Worm (Caenorhabditis elegans): Measurements from ENCODE around the gene otub-1.
"Not testable (repeated sequence)": the region's sequence is repeated elsewhere in the genome, so short reads cannot be mapped to it uniquely, and the experiment has no call there.

Gene otub-1

DNA sequence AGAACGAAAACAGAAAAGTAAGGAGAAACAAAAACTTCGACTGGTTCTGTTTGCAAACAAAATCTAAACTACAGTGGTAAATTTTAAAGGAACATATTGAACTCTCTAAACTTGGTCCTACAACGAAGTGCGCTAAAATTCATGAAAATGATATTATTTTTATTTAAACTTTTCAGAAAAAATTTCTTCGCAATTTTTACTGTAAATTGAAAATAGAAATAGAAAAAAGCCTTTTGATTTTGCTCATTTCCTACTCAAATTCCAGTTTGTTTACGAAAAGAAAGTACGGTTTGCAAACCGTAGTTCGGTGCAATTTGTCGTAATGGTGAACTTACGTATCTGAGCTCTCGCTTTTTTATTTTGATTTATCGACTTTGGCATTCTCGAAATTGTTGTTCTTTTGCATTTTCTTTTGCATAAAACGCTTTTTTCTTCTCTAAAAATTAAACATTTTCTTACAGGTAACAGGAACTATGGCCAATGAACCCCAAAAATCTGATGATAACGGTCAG, at the start of gene otub-1:
Gene otub-1 (plus strand): TSS at position 462 of the 512 bp plus-strand sequence.
- TF ChIP-seq sea-1 (GFP tag; conservative IDR thresholded peaks at IDR 0.05) = no peak

DNA sequence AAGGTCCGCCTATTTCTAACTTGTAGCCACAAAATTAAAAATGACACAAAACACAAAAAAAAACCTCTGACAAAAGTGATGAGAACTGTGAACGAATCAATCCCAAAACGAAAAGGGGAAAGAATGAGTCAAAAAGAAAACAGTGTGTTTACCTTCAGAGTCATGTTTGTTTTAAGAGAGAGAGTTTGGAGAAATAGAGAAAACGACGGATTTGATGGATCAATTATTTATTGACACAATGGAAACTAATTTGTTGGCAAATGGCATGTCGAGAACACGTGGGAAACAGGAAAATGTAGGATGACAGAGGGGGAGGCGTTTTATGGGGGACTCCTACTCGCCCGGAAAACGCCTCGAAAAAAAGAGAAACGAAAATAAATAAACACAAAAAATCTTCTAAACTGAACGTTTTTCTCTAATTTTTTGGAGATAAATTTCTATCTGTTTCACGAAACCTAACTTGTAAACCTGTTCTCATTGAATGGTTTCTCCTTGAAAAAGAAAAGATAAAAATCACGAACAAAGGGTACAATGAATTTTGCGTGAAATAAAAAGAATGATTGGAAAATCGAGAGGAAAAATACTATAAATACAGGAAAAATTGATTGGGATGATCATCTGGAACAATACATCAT, 49.2 kb upstream of the otub-1 start:
- TF ChIP-seq ama-1 (optimal IDR thresholded peaks at IDR 0.05) (no peak), hnd-1 (tag; optimal IDR thresholded peaks at IDR 0.05) (no peak), F13C5.2 (tag; optimal IDR thresholded peaks at IDR 0.05) (no peak)

DNA sequence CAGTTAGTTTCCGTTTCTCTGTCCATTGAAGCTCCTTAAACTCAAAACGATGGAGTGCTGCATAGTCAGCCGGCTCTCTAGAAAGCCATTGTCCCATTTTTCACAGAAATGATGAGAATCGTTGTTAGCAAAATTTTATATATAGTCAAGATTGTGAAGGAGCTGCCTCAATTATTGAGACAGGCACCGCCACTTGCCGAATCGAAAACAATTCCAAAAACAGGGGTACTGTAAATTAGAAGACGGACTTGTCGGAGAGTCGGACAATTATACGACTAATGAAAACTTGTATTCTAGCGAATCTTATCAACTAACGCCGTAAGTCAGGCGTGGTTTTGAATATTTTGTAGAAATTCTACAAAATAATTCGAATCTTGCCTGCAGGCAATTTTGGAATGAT, 45.9 kb upstream of the otub-1 start, which contains the start of gene F14H8.2:
Gene F14H8.2 (minus strand): TSS at position 101 of the 400 bp plus-strand sequence.
- TF ChIP-seq ama-1 (optimal IDR thresholded peaks at IDR 0.05) (no peak), B0310.2 (tag; optimal IDR thresholded peaks at IDR 0.05) (no peak), tbx-37 (GFP tag; conservative IDR thresholded peaks at IDR 0.05) (no peak), hmg-4 (GFP tag; optimal IDR thresholded peaks at IDR 0.05) (no peak), tbx-11 (GFP tag; IDR thresholded peaks at IDR 0.05) (no peak), scrt-1 (GFP tag; IDR thresholded peaks at IDR 0.05) (no peak), flt-1 (GFP tag; IDR thresholded peaks at IDR 0.05) (no peak), F13C5.2 (tag; optimal IDR thresholded peaks at IDR 0.05) (no peak), hmbx-1 (tag; optimal IDR thresholded peaks at IDR 0.05) (no peak)

DNA sequence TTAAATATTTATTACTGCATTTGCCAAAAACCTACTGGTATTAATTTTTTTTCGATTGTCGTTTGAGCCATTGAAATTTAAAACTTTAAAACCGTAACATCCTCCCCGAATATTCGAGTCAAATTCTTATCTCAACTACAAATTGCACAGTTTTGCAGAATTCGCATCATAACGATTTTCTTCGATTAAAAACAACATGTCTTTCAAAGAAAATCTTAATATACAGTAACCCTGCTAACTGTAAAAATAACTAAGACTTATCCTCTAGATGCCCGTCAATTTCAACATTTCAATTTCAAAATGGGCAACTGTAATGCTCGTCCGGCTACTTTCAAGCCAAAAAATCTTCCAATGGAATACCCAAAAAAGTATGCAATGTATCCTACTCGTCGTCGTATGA, 45.4 kb upstream of the otub-1 start, which contains the start of gene F14H8.5:
Gene F14H8.5 (plus strand): TSS at position 301 of the 400 bp plus-strand sequence.
- TF ChIP-seq hmg-4 (GFP tag; optimal IDR thresholded peaks at IDR 0.05) = no peak
- no peak for TF ChIP-seq F13C5.2 (tag; optimal IDR thresholded peaks at IDR 0.05)
- no peak for TF ChIP-seq ets-7 (tag; optimal IDR thresholded peaks at IDR 0.05)
- TF ChIP-seq flt-1 (GFP tag; IDR thresholded peaks at IDR 0.05) = no peak
- TF ChIP-seq tra-4 (tag; optimal IDR thresholded peaks at IDR 0.05) = no peak
- TF ChIP-seq aly-1 (tag; optimal IDR thresholded peaks at IDR 0.05) = no peak
- TF ChIP-seq sea-1 (GFP tag; conservative IDR thresholded peaks at IDR 0.05) = no peak
- TF ChIP-seq scrt-1 (GFP tag; IDR thresholded peaks at IDR 0.05) = no peak
- TF ChIP-seq hnd-1 (tag; optimal IDR thresholded peaks at IDR 0.05) = no peak
- TF ChIP-seq tbx-11 (GFP tag; IDR thresholded peaks at IDR 0.05) = no peak
- TF ChIP-seq ama-1 (optimal IDR thresholded peaks at IDR 0.05) = no peak
- TF ChIP-seq B0310.2 (tag; optimal IDR thresholded peaks at IDR 0.05) = no peak
- TF ChIP-seq hmbx-1 (tag; optimal IDR thresholded peaks at IDR 0.05) = no peak
- TF ChIP-seq ceh-36 (tag; optimal IDR thresholded peaks at IDR 0.05) = no peak
- TF ChIP-seq ceh-13 (GFP tag; optimal IDR thresholded peaks at IDR 0.05) = no peak
- no peak for TF ChIP-seq tbx-37 (GFP tag; conservative IDR thresholded peaks at IDR 0.05)
- no peak for TF ChIP-seq pes-1 (GFP tag; IDR thresholded peaks at IDR 0.05)

DNA sequence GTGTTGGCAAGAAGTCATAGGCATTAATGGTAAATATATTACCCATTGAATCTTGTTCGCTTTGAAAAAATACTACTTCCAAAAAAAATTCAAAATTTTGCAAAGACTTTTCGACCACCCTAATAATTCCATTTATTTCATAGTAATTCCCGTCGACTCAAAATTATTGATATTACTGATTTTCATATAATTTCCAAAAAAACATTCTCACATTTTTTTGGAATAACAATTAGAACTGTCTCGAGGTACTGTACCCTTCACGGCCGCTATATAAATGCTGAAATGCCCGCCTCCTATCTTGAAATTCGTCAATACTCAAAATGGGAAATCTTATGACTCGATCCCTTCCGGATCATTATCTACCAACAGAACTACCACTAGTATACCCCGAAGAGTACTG, 42.6 kb upstream of the otub-1 start, which contains the start of gene F14H8.4:
Gene F14H8.4 (plus strand): TSS at position 301 of the 400 bp plus-strand sequence.
- TF ChIP-seq hnd-1 (tag; optimal IDR thresholded peaks at IDR 0.05) (no peak), tbx-11 (GFP tag; IDR thresholded peaks at IDR 0.05) (no peak), tbx-37 (GFP tag; conservative IDR thresholded peaks at IDR 0.05) (no peak), aly-1 (tag; optimal IDR thresholded peaks at IDR 0.05) (no peak), hmg-4 (GFP tag; optimal IDR thresholded peaks at IDR 0.05) (no peak), ceh-36 (tag; optimal IDR thresholded peaks at IDR 0.05) (no peak), flt-1 (GFP tag; IDR thresholded peaks at IDR 0.05) (no peak), sea-1 (GFP tag; conservative IDR thresholded peaks at IDR 0.05) (no peak), ama-1 (optimal IDR thresholded peaks at IDR 0.05) (no peak), tra-4 (tag; optimal IDR thresholded peaks at IDR 0.05) (no peak)

DNA sequence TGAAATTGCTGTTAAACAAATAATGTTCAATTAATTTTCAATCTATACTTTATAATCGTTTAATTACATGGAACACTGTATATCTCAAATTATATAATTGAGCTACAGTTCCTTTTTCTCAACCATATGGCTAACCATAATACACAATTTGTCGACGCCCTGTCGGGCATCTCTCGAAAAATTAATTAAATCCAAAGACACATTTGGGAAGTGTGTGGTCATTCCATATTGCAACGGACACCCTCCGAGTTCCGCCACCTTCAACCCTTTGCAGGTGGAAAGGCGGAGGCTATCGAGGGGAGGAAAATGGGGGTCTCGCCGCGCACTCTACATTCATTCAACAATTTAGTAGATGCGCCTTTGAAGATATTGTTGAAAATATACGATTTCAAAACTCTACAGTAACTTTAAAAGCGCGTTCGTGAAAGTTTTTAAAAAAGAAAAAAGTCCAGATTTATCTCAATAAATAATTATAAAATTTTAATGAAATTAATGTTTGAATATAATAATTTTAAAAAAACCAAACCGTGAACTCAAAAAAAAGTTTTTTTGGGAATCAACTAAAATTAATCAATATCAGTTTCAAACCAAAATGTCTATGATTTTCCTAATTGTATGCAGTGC, 37.1 kb upstream of the otub-1 start, which contains the start of gene F14H8.8:
Gene F14H8.8 (plus strand): TSS at position 574 of the 624 bp plus-strand sequence.
- peak; percentile 2 for TF ChIP-seq ceh-36 (tag; optimal IDR thresholded peaks at IDR 0.05)
- no peak for TF ChIP-seq hnd-1 (tag; optimal IDR thresholded peaks at IDR 0.05)
- no peak for TF ChIP-seq aly-1 (tag; optimal IDR thresholded peaks at IDR 0.05)
- peak; percentile 12 for TF ChIP-seq hmg-4 (GFP tag; optimal IDR thresholded peaks at IDR 0.05)
- no peak for TF ChIP-seq ceh-13 (GFP tag; optimal IDR thresholded peaks at IDR 0.05)

DNA sequence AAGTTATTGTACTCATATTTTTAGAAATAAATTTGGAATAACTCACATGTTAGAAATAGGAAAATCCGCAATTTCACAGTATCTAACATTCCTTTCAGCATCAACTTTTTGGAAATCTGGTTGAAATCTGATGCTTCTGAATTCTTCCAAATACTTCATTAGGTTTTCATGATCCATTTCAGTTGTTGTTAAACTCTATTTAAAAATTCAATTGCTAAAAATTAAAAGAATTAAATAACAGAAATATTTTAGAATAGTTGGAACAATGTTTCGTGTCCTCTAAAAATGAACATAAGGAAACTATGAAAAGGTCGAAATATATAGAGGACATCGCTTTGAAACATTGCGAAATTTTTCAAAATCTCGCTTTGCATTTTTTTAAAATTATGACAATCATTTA, 34.7 kb upstream of the otub-1 start, which contains the start of gene cng-1:
Gene cng-1 (minus strand): TSS at position 101 of the 400 bp plus-strand sequence.
- not testable (repeated sequence) for TF ChIP-seq flt-1 (GFP tag; IDR thresholded peaks at IDR 0.05); ama-1 (optimal IDR thresholded peaks at IDR 0.05); scrt-1 (GFP tag; IDR thresholded peaks at IDR 0.05)

DNA sequence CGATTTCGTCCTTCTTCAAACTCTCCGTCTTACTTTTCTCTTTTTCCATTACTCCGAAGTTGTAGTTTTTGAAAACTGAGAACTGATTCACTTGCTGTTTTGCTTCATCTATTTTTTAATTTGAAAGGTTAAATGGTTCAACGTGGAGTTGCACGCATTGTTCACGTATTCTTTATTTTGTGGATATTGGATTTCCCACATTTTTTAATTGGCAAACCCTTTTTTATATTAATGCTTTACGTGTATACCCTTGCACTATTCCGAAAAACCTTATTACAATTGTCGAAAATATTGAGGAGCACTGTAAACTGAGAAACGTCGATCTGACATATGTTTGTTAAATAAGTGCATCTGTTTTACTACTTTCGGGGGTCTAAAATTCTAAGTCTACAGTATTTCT, 29.3 kb upstream of the otub-1 start, which contains the start of gene melo-3:
Gene melo-3 (minus strand): TSS at position 101 of the 400 bp plus-strand sequence.
- not testable (repeated sequence) for TF ChIP-seq hmbx-1 (tag; optimal IDR thresholded peaks at IDR 0.05); scrt-1 (GFP tag; IDR thresholded peaks at IDR 0.05); ets-7 (tag; optimal IDR thresholded peaks at IDR 0.05)

All from whole organism, early embryonic.